Worm (Caenorhabditis elegans) whole organism, L4 larva: ENCODE data around the gene srj-10.
A peak's percentile ranks its signal among the peaks of the same experiment; 100 is the strongest.

Experiments
- D1046.2 ChIP-seq: fragments of 200-800 bp; sonication (Bioruptor generic); IDR thresholded peaks from 2 replicates; pipeline ENCODE4 v1.3.6; 2022; ENCODE audit warnings: missing genetic modification characterization, missing compliant biosample characterization
- F26F4.8 ChIP-seq: fragments of 200-800 bp; sonication (Bioruptor generic); conservative IDR thresholded peaks from 2 replicates; pipeline ENCODE4 v1.3.6; 2022; ENCODE audit warnings: missing genetic modification characterization, missing compliant biosample characterization
- F37D6.2 ChIP-seq: sonication (generic microtip); optimal IDR thresholded peaks from 2 replicates; lab custom pipeline; 2016; ENCODE audit warnings: mild to moderate bottlenecking, missing genetic modification characterization, missing compliant biosample characterization
- F49E8.2 ChIP-seq: sonication (generic microtip); optimal IDR thresholded peaks from 2 replicates; lab custom pipeline; 2016; ENCODE audit warnings: missing compliant biosample characterization, mild to moderate bottlenecking, missing genetic modification characterization, borderline replicate concordance
- R02D3.7 ChIP-seq: fragments of 150-350 bp; sonication (generic microtip); optimal IDR thresholded peaks from 3 replicates; lab custom pipeline; 2014; ENCODE audit warnings: missing biosample characterization, missing genetic modification characterization
- T20F7.1 ChIP-seq: fragments of 200-800 bp; sonication (Bioruptor generic); optimal IDR thresholded peaks from 2 replicates; lab custom pipeline; 2018; ENCODE audit warnings: mild to moderate bottlenecking, missing genetic modification characterization, missing compliant biosample characterization
- T26A8.4 ChIP-seq: fragments of 200-800 bp; sonication (Bioruptor generic); IDR thresholded peaks from 2 replicates; pipeline ENCODE4 v1.3.6; 2022; ENCODE audit warnings: missing genetic modification characterization, missing compliant biosample characterization
- Y105C5A.15 ChIP-seq: fragments of 200-800 bp; sonication (Bioruptor generic); IDR thresholded peaks from 2 replicates; pipeline ENCODE4 v1.3.6; 2022; ENCODE audit warnings: missing genetic modification characterization, missing compliant biosample characterization
- ZK337.2 ChIP-seq: fragments of 200-800 bp; sonication (Bioruptor generic); IDR thresholded peaks from 2 replicates; pipeline ENCODE4 v1.3.6; 2022; ENCODE audit warnings: missing genetic modification reagents, missing genetic modification characterization, missing compliant biosample characterization
- aha-1 ChIP-seq: fragments of 150-350 bp; peaks from one replicate; lab custom pipeline; 2014; ENCODE audit warnings: missing biosample characterization, missing genetic modification characterization
- ama-1 ChIP-seq: fragments of 150-350 bp; optimal IDR thresholded peaks from 2 replicates; lab custom pipeline; 2014; ENCODE audit warnings: inconsistent platforms, mixed read lengths
- arid-1 ChIP-seq: fragments of 200-800 bp; sonication (Bioruptor generic); conservative IDR thresholded peaks from 2 replicates; pipeline ENCODE4 v1.3.6; 2022; ENCODE audit warnings: missing genetic modification reagents, missing genetic modification characterization, missing compliant biosample characterization
- ceh-62 ChIP-seq: sonication (generic microtip); optimal IDR thresholded peaks from 2 replicates; lab custom pipeline; 2017; ENCODE audit warnings: missing biosample characterization, missing genetic modification characterization
- ces-1 ChIP-seq: fragments of 150-350 bp; sonication (generic microtip); optimal IDR thresholded peaks from 4 replicates; lab custom pipeline; 2014; ENCODE audit warnings: missing biosample characterization, missing genetic modification reagents, missing genetic modification characterization
- daf-16 ChIP-seq, 3 experiments: sonication (generic microtip); optimal IDR thresholded peaks; 2 replicates each; lab custom pipeline; 2016 to 2017; ENCODE audit warnings: missing genetic modification characterization in 3 of 3, missing genetic modification reagents in 3 of 3, mild to moderate bottlenecking in 2 of 3, missing compliant biosample characterization in 2 of 3, missing biosample characterization in 1 of 3, moderate library complexity in 1 of 3
- daf-8 ChIP-seq: fragments of 200-800 bp; sonication (Bioruptor generic); IDR thresholded peaks from 2 replicates; pipeline ENCODE4 v1.3.6; 2022; ENCODE audit warnings: missing genetic modification characterization, missing compliant biosample characterization
- dmd-6 ChIP-seq: fragments of 200-800 bp; sonication (Bioruptor generic); IDR thresholded peaks from 2 replicates; pipeline ENCODE4 v1.3.6; 2022; ENCODE audit warnings: missing genetic modification reagents, missing genetic modification characterization, missing compliant biosample characterization
- dmd-9 ChIP-seq: fragments of 200-800 bp; sonication (Bioruptor generic); IDR thresholded peaks from 2 replicates; pipeline ENCODE4 v1.3.6; 2022; ENCODE audit warnings: missing genetic modification reagents, missing genetic modification characterization, missing compliant biosample characterization
- dpl-1 ChIP-seq: fragments of 150-350 bp; optimal IDR thresholded peaks from 2 replicates; lab custom pipeline; 2014; ENCODE audit warnings: missing biosample characterization, missing genetic modification reagents, missing genetic modification characterization
- duxl-1 ChIP-seq: sonication (generic microtip); optimal IDR thresholded peaks from 2 replicates; lab custom pipeline; 2016; ENCODE audit warnings: mild to moderate bottlenecking, missing genetic modification characterization, moderate library complexity, missing compliant biosample characterization; ENCODE audit not compliant: poor library complexity
- fos-1 ChIP-seq: fragments of 150-350 bp; optimal IDR thresholded peaks from 2 replicates; lab custom pipeline; 2014; ENCODE audit warnings: missing biosample characterization, missing genetic modification characterization
- gei-8 ChIP-seq: fragments of 200-800 bp; sonication (Bioruptor generic); optimal IDR thresholded peaks from 2 replicates; lab custom pipeline; 2018; ENCODE audit warnings: mild to moderate bottlenecking, missing genetic modification characterization, missing compliant biosample characterization
- lin-1 ChIP-seq: fragments of 200-800 bp; sonication (Bioruptor generic); IDR thresholded peaks from 2 replicates; pipeline ENCODE4 v1.3.6; 2022; ENCODE audit warnings: missing genetic modification reagents, missing genetic modification characterization, missing compliant biosample characterization
- lin-15B ChIP-seq: fragments of 150-350 bp; sonication (generic microtip); optimal IDR thresholded peaks from 3 replicates; lab custom pipeline; 2014; ENCODE audit warnings: missing biosample characterization, missing genetic modification characterization
- lin-29 ChIP-seq: fragments of 200-800 bp; sonication (Bioruptor generic); IDR thresholded peaks from 2 replicates; pipeline ENCODE4 v1.3.6; 2022; ENCODE audit warnings: missing genetic modification reagents, missing genetic modification characterization, missing compliant biosample characterization
- lin-38 ChIP-seq: fragments of 200-800 bp; sonication (Bioruptor generic); IDR thresholded peaks from 2 replicates; pipeline ENCODE4 v1.3.6; 2022; ENCODE audit warnings: missing genetic modification reagents, missing genetic modification characterization, missing compliant biosample characterization
- lin-39 ChIP-seq: fragments of 150-350 bp; optimal IDR thresholded peaks from 2 replicates; lab custom pipeline; 2014; ENCODE audit warnings: missing biosample characterization, missing genetic modification reagents, missing genetic modification characterization
- lsy-2 ChIP-seq, 2 experiments: fragments of 150-350 bp in 1 of 2; sonication (generic microtip) in 1 of 2; optimal IDR thresholded peaks; 2 replicates each; lab custom pipeline; 2014 to 2017; ENCODE audit warnings: missing biosample characterization in 2 of 2, missing genetic modification characterization in 2 of 2
- mdt-29 ChIP-seq: fragments of 200-800 bp; sonication (Bioruptor generic); IDR thresholded peaks from 2 replicates; pipeline ENCODE4 v1.3.6; 2022; ENCODE audit warnings: missing genetic modification reagents, missing genetic modification characterization, missing compliant biosample characterization
- mep-1 ChIP-seq: fragments of 150-350 bp; sonication (generic microtip); optimal IDR thresholded peaks from 3 replicates; lab custom pipeline; 2014; ENCODE audit warnings: missing biosample characterization, missing genetic modification characterization
- mxl-2 ChIP-seq: fragments of 200-800 bp; sonication (Bioruptor generic); conservative IDR thresholded peaks from 2 replicates; pipeline ENCODE4 v1.3.6; 2022; ENCODE audit warnings: missing genetic modification reagents, missing genetic modification characterization, missing compliant biosample characterization
- nhr-10 ChIP-seq: fragments of 150-350 bp; optimal IDR thresholded peaks from 2 replicates; lab custom pipeline; 2014; ENCODE audit warnings: missing biosample characterization, missing genetic modification characterization
- nhr-42 ChIP-seq: fragments of 200-800 bp; sonication (Bioruptor generic); IDR thresholded peaks from 2 replicates; pipeline ENCODE4 v1.3.6; 2022; ENCODE audit warnings: missing genetic modification characterization, missing compliant biosample characterization
- nhr-6 ChIP-seq: fragments of 150-350 bp; optimal IDR thresholded peaks from 2 replicates; lab custom pipeline; 2014; ENCODE audit warnings: missing biosample characterization, missing genetic modification characterization
- nhr-77 ChIP-seq: fragments of 150-350 bp; optimal IDR thresholded peaks from 2 replicates; lab custom pipeline; 2014; ENCODE audit warnings: missing biosample characterization, missing genetic modification characterization
- pha-4 ChIP-seq, 2 experiments: fragments of 150-350 bp in 1 of 2; fragments of 200-800 bp in 1 of 2; sonication (Bioruptor generic) in 1 of 2; IDR thresholded peaks in 1 of 2; optimal IDR thresholded peaks in 1 of 2; 2 replicates each; pipeline versions ENCODE4 v1.3.6 to Lab custom; 2014 to 2022; ENCODE audit warnings: missing genetic modification characterization in 2 of 2, missing genetic modification reagents in 2 of 2, missing biosample characterization in 1 of 2, missing compliant biosample characterization in 1 of 2
- pqm-1 ChIP-seq: sonication (generic microtip); optimal IDR thresholded peaks from 2 replicates; lab custom pipeline; 2017; ENCODE audit warnings: missing biosample characterization, missing genetic modification characterization
- snpc-4 ChIP-seq: fragments of 150-350 bp; optimal IDR thresholded peaks from 2 replicates; lab custom pipeline; 2014; ENCODE audit warnings: missing biosample characterization, missing genetic modification characterization
- spr-1 ChIP-seq: sonication (generic microtip); optimal IDR thresholded peaks from 2 replicates; lab custom pipeline; 2016; ENCODE audit warnings: mild to moderate bottlenecking, missing genetic modification characterization, missing compliant biosample characterization
- spr-3 ChIP-seq: fragments of 200-800 bp; sonication (Bioruptor generic); optimal IDR thresholded peaks from 2 replicates; lab custom pipeline; 2018; ENCODE audit warnings: mild to moderate bottlenecking, missing genetic modification characterization, missing compliant biosample characterization
- tag-97 ChIP-seq: fragments of 200-800 bp; sonication (Bioruptor generic); IDR thresholded peaks from 2 replicates; pipeline ENCODE4 v1.3.6; 2022; ENCODE audit warnings: missing genetic modification characterization, missing compliant biosample characterization
- tra-1 ChIP-seq: fragments of 200-800 bp; sonication (Bioruptor generic); IDR thresholded peaks from 2 replicates; pipeline ENCODE4 v1.3.6; 2022; ENCODE audit warnings: missing genetic modification reagents, missing genetic modification characterization, missing compliant biosample characterization
- unc-130 ChIP-seq: sonication (generic microtip); optimal IDR thresholded peaks from 2 replicates; lab custom pipeline; 2016; ENCODE audit warnings: missing genetic modification reagents, missing genetic modification characterization, missing compliant biosample characterization
- unc-39 ChIP-seq: sonication (generic microtip); optimal IDR thresholded peaks from 2 replicates; lab custom pipeline; 2017; ENCODE audit warnings: missing biosample characterization, missing genetic modification characterization
- unc-62 ChIP-seq, 3 experiments: fragments of 150-350 bp in 1 of 3; sonication (generic microtip); optimal IDR thresholded peaks in 2 of 3; peaks in 1 of 3; 1 replicate in 1 of 3; 2 replicates in 2 of 3; lab custom pipeline; 2014 to 2017; ENCODE audit warnings: missing biosample characterization in 3 of 3, missing genetic modification characterization in 3 of 3, missing genetic modification reagents in 3 of 3, missing genotype in 1 of 3
- zag-1 ChIP-seq: fragments of 150-350 bp; optimal IDR thresholded peaks from 2 replicates; lab custom pipeline; 2014; ENCODE audit warnings: missing biosample characterization, missing genetic modification characterization
- zfp-2 ChIP-seq: sonication (generic microtip); optimal IDR thresholded peaks from 2 replicates; lab custom pipeline; 2016; ENCODE audit warnings: mild to moderate bottlenecking, missing genetic modification characterization, missing compliant biosample characterization
- zip-11 ChIP-seq: fragments of 200-800 bp; sonication (Bioruptor generic); IDR thresholded peaks from 2 replicates; pipeline ENCODE4 v1.3.6; 2022; ENCODE audit warnings: missing genetic modification characterization, missing compliant biosample characterization
- zip-2 ChIP-seq: fragments of 150-350 bp; optimal IDR thresholded peaks from 2 replicates; lab custom pipeline; 2014; ENCODE audit warnings: missing biosample characterization, missing genetic modification characterization
- ztf-11 ChIP-seq: fragments of 150-350 bp; optimal IDR thresholded peaks from 2 replicates; lab custom pipeline; 2014; ENCODE audit warnings: missing biosample characterization, missing genetic modification characterization

srj-10 gene

ce11 chrV:16046573-16046972 is 27.2 kb downstream of the srj-10 start, which contains the start of gene ZK285.2:
Gene ZK285.2, plus strand, starts transcription at chrV:16046873.
- TF ChIP-seq F26F4.8 (GFP tag; lab: Robert Waterston, UW) (no peak), ces-1 (GFP tag; lab: Kevin White, UChicago) (no peak), arid-1 (no peak), pqm-1 (tag; lab: Kevin White, UChicago) (no peak), daf-8 (GFP tag; lab: Robert Waterston, UW) (no peak), ama-1 (lab: Kevin White, UChicago) (no peak), zfp-2 (tag; lab: Kevin White, UChicago) (no peak), ceh-62 (tag; lab: Kevin White, UChicago) (no peak), tag-97 (GFP tag; lab: Robert Waterston, UW) (no peak)

- TF ChIP-seq ztf-11 (tag; lab: Kevin White, UChicago) (no peak), zip-11 (GFP tag; lab: Robert Waterston, UW) (no peak), tra-1 (GFP tag; lab: Robert Waterston, UW) (peak; percentile 69), dpl-1 (GFP tag; lab: Kevin White, UChicago) (no peak), ZK337.2 (GFP tag; lab: Robert Waterston, UW) (no peak), dmd-9 (GFP tag; lab: Robert Waterston, UW) (no peak), dmd-6 (peak; percentile 95), gei-8 (GFP tag; lab: Kevin White, UChicago) (no peak), unc-62 (GFP tag; optimal IDR thresholded peaks at IDR 0.05 in 1 of 2; lab: Kevin White, UChicago) (no peak), unc-62 (tag; optimal IDR thresholded peaks at IDR 0.05; lab: Kevin White, UChicago) (no peak), pqm-1 (tag; lab: Kevin White, UChicago) (peak; percentile 67), nhr-77 (tag; lab: Kevin White, UChicago) (peak; percentile 58), T20F7.1 (GFP tag; lab: Kevin White, UChicago) (peak; percentile 38), nhr-42 (no peak), Y105C5A.15 (GFP tag; lab: Robert Waterston, UW) (no peak), T26A8.4 (GFP tag; lab: Robert Waterston, UW) (no peak), unc-130 (GFP tag; lab: Kevin White, UChicago) (no peak), daf-16 (GFP tag; optimal IDR thresholded peaks at IDR 0.05; lab: Kevin White, UChicago) (peak in 1 of 2 experiments; percentile 91), daf-16 (tag; optimal IDR thresholded peaks at IDR 0.05; lab: Kevin White, UChicago) (peak; percentile 100), zag-1 (no peak), pha-4 (GFP tag; IDR thresholded peaks at IDR 0.05; lab: Robert Waterston, UW) (no peak), pha-4 (tag; optimal IDR thresholded peaks at IDR 0.05; lab: Kevin White, UChicago) (no peak), lin-38 (no peak), lin-15B (no peak), lsy-2 (tag; optimal IDR thresholded peaks at IDR 0.05; lab: Kevin White, UChicago) (no peak), duxl-1 (tag; lab: Kevin White, UChicago) (no peak), fos-1 (no peak), nhr-6 (tag; lab: Kevin White, UChicago) (peak; percentile 20), spr-3 (GFP tag; lab: Kevin White, UChicago) (no peak), mxl-2 (no peak), zip-2 (tag; lab: Kevin White, UChicago) (no peak), spr-1 (tag; lab: Kevin White, UChicago) (no peak), F49E8.2 (no peak), lin-39 (tag; lab: Kevin White, UChicago) (no peak), mep-1 (tag; lab: Kevin White, UChicago) (no peak), lin-1 (GFP tag; lab: Robert Waterston, UW) (peak; percentile 83), lin-29 (no peak), F37D6.2 (tag; lab: Kevin White, UChicago) (no peak), mdt-29 (GFP tag; lab: Robert Waterston, UW) (no peak), aha-1 (no peak), unc-39 (no peak), D1046.2 (GFP tag; lab: Robert Waterston, UW) (no peak), R02D3.7 (no peak), snpc-4 (no peak), nhr-10 (peak; percentile 46)
Measured at ce11 chrV:16045837-16046236, 27.9 kb downstream of the srj-10 start, which contains the start of gene T10C6.15. Gene T10C6.15, minus strand, starts transcription at chrV:16045940.
